Worm (Caenorhabditis elegans): Measurements from ENCODE around the gene srx-45.

The srx-45 gene

ce11 chrIII:9329790-9330366, 23.4 kb upstream of the srx-45 start, which contains the start of gene ttr-5:
ttr-5 (plus strand) TSS chrIII:9330316.
- TF ChIP-seq bed-3 (GFP tag; optimal IDR thresholded peaks at IDR 0.05) = no peak
- TF ChIP-seq ces-1 (GFP tag; optimal IDR thresholded peaks at IDR 0.05) = no peak
- no peak for TF ChIP-seq hlh-1 (tag; optimal IDR thresholded peaks at IDR 0.05)
- TF ChIP-seq nhr-12 (tag; optimal IDR thresholded peaks at IDR 0.05) = no peak
- no peak for TF ChIP-seq lin-32 (GFP tag; optimal IDR thresholded peaks at IDR 0.05)
- TF ChIP-seq ztf-11 (tag; optimal IDR thresholded peaks at IDR 0.05) = no peak
- no peak for TF ChIP-seq pha-4 (tag; optimal IDR thresholded peaks at IDR 0.05)
- TF ChIP-seq sem-2 (GFP tag; optimal IDR thresholded peaks at IDR 0.05) = no peak
- TF ChIP-seq blmp-1 (tag; optimal IDR thresholded peaks at IDR 0.05) = no peak
- no peak for TF ChIP-seq elt-1 (tag; optimal IDR thresholded peaks at IDR 0.05; ENCODE audit: borderline replicate concordance, insufficient read depth)
- TF ChIP-seq ceh-43 (GFP tag; optimal IDR thresholded peaks at IDR 0.05) = no peak
- no peak for TF ChIP-seq ceh-83 (GFP tag; optimal IDR thresholded peaks at IDR 0.05)
- TF ChIP-seq snpc-4 (tag; optimal IDR thresholded peaks at IDR 0.05) = no peak
- no peak for TF ChIP-seq nhr-76 (tag; optimal IDR thresholded peaks at IDR 0.05)
- no peak for TF ChIP-seq mls-2 (tag; optimal IDR thresholded peaks at IDR 0.05)

DNA sequence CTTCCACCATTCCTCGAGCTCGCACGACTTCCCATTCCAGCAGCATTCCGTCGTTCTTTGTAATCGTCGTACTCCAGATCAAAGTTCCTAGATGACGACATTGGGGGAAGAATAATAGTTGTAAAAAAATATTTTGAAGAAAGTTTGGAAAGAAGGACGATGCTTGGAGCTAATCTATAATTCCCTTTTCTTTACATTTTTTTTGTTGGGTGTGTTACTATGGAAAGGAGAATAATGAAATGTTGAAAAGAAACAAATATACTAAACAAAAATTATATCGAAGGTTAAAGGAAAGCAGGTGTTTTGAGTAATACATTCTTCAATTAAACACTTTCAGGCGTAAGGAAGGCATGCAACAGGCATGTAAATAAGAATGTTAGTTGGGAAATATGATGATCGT, 22.8 kb upstream of the srx-45 start, which contains the start of gene C40H1.3:
TSS of gene C40H1.3 (minus strand) at position 101 of the 400 bp plus-strand sequence.
- no peak for TF ChIP-seq flh-1 (GFP tag; optimal IDR thresholded peaks at IDR 0.05)
- no peak for TF ChIP-seq mls-2 (tag; optimal IDR thresholded peaks at IDR 0.05)
- no peak for TF ChIP-seq nhr-12 (tag; optimal IDR thresholded peaks at IDR 0.05)
- no peak for TF ChIP-seq snpc-4 (tag; optimal IDR thresholded peaks at IDR 0.05)

DNA sequence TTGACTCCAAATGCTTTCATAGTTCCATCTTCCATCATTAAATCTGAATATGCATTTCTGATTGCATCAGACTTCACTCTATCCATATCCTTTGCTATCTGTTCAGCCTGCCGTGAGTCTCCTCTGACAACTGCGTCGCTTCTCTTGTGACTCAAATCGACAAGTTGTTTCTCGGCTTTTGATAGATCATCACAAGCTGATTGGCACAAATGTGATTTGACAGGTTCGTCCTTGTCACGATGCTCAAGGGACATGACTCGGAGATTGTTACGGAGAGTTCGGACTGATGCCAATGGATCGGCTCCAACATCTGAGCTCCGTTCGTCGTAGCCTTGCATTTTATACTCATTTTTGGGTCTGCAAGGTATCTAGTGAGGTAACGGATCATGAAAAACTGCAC, 22.2 kb upstream of the srx-45 start:
- TF ChIP-seq unc-62 (GFP tag; optimal IDR thresholded peaks at IDR 0.05) (peak; percentile 94), mab-5 (tag; optimal IDR thresholded peaks at IDR 0.05) (no peak), hlh-1 (tag; optimal IDR thresholded peaks at IDR 0.05) (peak; percentile 76)

DNA sequence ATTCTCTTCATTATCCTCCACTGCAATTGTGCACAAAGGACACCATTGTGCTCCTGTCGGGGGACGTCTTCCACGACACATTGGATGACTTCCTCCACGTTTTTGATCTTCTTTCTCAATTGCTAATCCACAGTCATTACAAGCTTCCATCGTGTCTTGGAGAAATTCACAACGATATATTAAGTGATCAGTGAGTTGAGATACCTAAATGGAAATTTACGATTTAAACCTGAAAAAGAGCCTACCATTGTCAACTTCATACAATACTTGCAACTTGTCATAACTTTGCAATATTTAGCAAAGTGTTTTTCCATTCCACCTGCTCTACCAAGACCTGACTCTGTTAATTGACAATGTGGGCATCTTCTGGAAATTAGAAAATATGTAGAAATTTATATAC, 21.4 kb upstream of the srx-45 start:
- TF ChIP-seq M03D4.4 (tag; optimal IDR thresholded peaks at IDR 0.05) (no peak), bed-3 (GFP tag; optimal IDR thresholded peaks at IDR 0.05) (no peak), unc-62 (GFP tag; optimal IDR thresholded peaks at IDR 0.05) (no peak), drap-1 (GFP tag; optimal IDR thresholded peaks at IDR 0.05) (no peak), nhr-2 (tag; optimal IDR thresholded peaks at IDR 0.05) (no peak), elt-1 (tag; optimal IDR thresholded peaks at IDR 0.05; ENCODE audit: borderline replicate concordance, insufficient read depth) (no peak), snpc-4 (tag; optimal IDR thresholded peaks at IDR 0.05) (no peak), pha-4 (tag; optimal IDR thresholded peaks at IDR 0.05) (no peak), cnd-1 (tag; optimal IDR thresholded peaks at IDR 0.05) (no peak), nhr-12 (tag; optimal IDR thresholded peaks at IDR 0.05) (no peak), ceh-83 (GFP tag; optimal IDR thresholded peaks at IDR 0.05) (no peak), sem-2 (GFP tag; optimal IDR thresholded peaks at IDR 0.05) (no peak), mab-5 (tag; optimal IDR thresholded peaks at IDR 0.05) (no peak), sptf-1 (tag; optimal IDR thresholded peaks at IDR 0.05) (no peak)

DNA sequence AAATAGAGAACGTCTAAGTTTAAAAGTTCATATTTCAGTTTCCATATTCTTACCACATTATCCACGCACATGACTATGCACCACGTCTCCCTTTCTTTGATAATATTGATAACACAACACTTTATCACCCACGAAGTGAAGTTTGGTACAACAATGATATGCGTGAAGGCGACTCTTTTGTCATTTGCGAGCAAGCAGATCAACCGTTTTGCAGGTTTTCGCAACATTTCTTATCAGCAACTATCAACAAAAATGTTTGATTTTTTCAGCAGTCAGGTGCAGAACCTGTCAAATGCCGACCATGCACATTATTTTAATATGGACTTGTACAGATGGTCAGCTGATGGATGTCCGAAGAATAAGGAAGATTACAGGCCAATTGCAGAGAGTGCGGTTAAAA, 20.0 kb upstream of the srx-45 start:
- TF ChIP-seq drap-1 (GFP tag; optimal IDR thresholded peaks at IDR 0.05) (no peak), ceh-39 (tag; optimal IDR thresholded peaks at IDR 0.05) (no peak), M03D4.4 (tag; optimal IDR thresholded peaks at IDR 0.05) (no peak), elt-1 (tag; optimal IDR thresholded peaks at IDR 0.05; ENCODE audit: borderline replicate concordance, insufficient read depth) (no peak), sem-2 (GFP tag; optimal IDR thresholded peaks at IDR 0.05) (no peak), nhr-237 (tag; optimal IDR thresholded peaks at IDR 0.05) (no peak), zip-8 (tag; optimal IDR thresholded peaks at IDR 0.05) (no peak), mab-5 (tag; optimal IDR thresholded peaks at IDR 0.05) (no peak), unc-62 (GFP tag; optimal IDR thresholded peaks at IDR 0.05) (no peak)

DNA sequence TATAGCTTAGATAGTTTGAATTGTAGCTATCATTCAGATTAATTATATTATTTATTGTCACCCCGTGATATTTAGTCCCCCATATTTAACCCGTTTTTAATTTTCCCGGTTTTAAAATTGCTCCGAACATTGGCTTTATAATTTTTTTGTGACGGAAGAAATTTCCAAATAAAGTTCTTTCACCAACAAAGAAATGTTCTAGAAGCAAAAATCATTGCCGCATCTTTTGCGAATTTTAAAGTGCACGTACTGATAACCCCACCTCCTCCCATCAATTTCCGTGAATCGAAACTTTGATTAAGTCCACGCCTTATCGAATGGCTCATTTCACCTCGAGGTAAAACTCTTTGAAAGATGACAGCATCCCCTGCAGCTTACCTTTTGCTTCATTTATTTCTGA, 18.2 kb upstream of the srx-45 start, which contains the start of gene C40H1.7:
TSS of gene C40H1.7 (plus strand) at position 301 of the 400 bp plus-strand sequence.
- TF ChIP-seq bed-3 (GFP tag; optimal IDR thresholded peaks at IDR 0.05) = no peak
- no peak for TF ChIP-seq ces-1 (GFP tag; optimal IDR thresholded peaks at IDR 0.05)
- TF ChIP-seq sem-2 (GFP tag; optimal IDR thresholded peaks at IDR 0.05) = no peak
- no peak for TF ChIP-seq unc-39 (tag; optimal IDR thresholded peaks at IDR 0.05)
- TF ChIP-seq unc-62 (GFP tag; optimal IDR thresholded peaks at IDR 0.05) = no peak
- no peak for TF ChIP-seq lsy-2 (tag; optimal IDR thresholded peaks at IDR 0.05)
- TF ChIP-seq mab-5 (tag; optimal IDR thresholded peaks at IDR 0.05) = no peak
- TF ChIP-seq ceh-39 (tag; optimal IDR thresholded peaks at IDR 0.05) = no peak
- no peak for TF ChIP-seq pha-4 (tag; optimal IDR thresholded peaks at IDR 0.05)
- TF ChIP-seq elt-1 (tag; optimal IDR thresholded peaks at IDR 0.05; ENCODE audit: borderline replicate concordance, insufficient read depth) = no peak
- TF ChIP-seq mep-1 (tag; optimal IDR thresholded peaks at IDR 0.05) = no peak

All from whole organism, mixed stage, embryonic.